Worm (Caenorhabditis elegans): ENCODE results near the gene F45E12.5.
A peak's percentile ranks its signal among the peaks of the same experiment; 100 is the strongest.

The F45E12.5 gene

ce11 chrII:7325063-7325480 lies 15.2 kb upstream of the F45E12.5 start (continued):
- TF ChIP-seq zip-4 (GFP tag; optimal IDR thresholded peaks at IDR 0.05) (no peak), fkh-10 (GFP tag; optimal IDR thresholded peaks at IDR 0.05) (peak; percentile 4), lin-39 (tag; optimal IDR thresholded peaks at IDR 0.05) (no peak), nhr-90 (tag; optimal IDR thresholded peaks at IDR 0.05; ENCODE audit: poor library complexity) (no peak), lir-3 (tag; optimal IDR thresholded peaks at IDR 0.05; ENCODE audit: poor library complexity) (no peak), jun-1 (tag; optimal IDR thresholded peaks at IDR 0.05) (no peak), F16B12.6 (tag; optimal IDR thresholded peaks at IDR 0.05) (no peak), pag-3 (tag; optimal IDR thresholded peaks at IDR 0.05; ENCODE audit: borderline replicate concordance, insufficient read depth) (no peak), sup-37 (GFP tag; optimal IDR thresholded peaks at IDR 0.05) (no peak), nhr-19 (GFP tag; conservative IDR thresholded peaks at IDR 0.05) (no peak), isw-1 (GFP tag; IDR thresholded peaks at IDR 0.05) (no peak), nhr-47 (tag; optimal IDR thresholded peaks at IDR 0.05) (peak; percentile 59), unc-86 (tag; optimal IDR thresholded peaks at IDR 0.05) (peak; percentile 48), irx-1 (tag; optimal IDR thresholded peaks at IDR 0.05) (no peak), nhr-28 (tag; optimal IDR thresholded peaks at IDR 0.05) (no peak), nhr-71 (tag; optimal IDR thresholded peaks at IDR 0.05) (peak; percentile 75), egl-27 (tag; optimal IDR thresholded peaks at IDR 0.05) (no peak), elt-3 (tag; optimal IDR thresholded peaks at IDR 0.05) (no peak), fkh-8 (tag; optimal IDR thresholded peaks at IDR 0.05) (peak; percentile 92), dsc-1 (tag; optimal IDR thresholded peaks at IDR 0.05) (peak; percentile 47), hlh-4 (tag; optimal IDR thresholded peaks at IDR 0.05) (peak; percentile 56), ceh-82 (tag; optimal IDR thresholded peaks at IDR 0.05) (no peak), mep-1 (tag; optimal IDR thresholded peaks at IDR 0.05) (peak; percentile 22), alr-1 (tag; optimal IDR thresholded peaks at IDR 0.05; ENCODE audit: borderline replicate concordance) (no peak), unc-130 (tag; optimal IDR thresholded peaks at IDR 0.05) (no peak), fkh-4 (tag; optimal IDR thresholded peaks at IDR 0.05; ENCODE audit: borderline replicate concordance) (no peak), efl-3 (GFP tag; optimal IDR thresholded peaks at IDR 0.05) (no peak), unc-98 (GFP tag; IDR thresholded peaks at IDR 0.05) (no peak), unc-30 (tag; optimal IDR thresholded peaks at IDR 0.05) (no peak), xbp-1 (tag; optimal IDR thresholded peaks at IDR 0.05) (peak; percentile 16), fos-1 (tag; optimal IDR thresholded peaks at IDR 0.05) (no peak), sox-4 (tag; optimal IDR thresholded peaks at IDR 0.05) (peak; percentile 26), Y116A8C.19 (tag; optimal IDR thresholded peaks at IDR 0.05; ENCODE audit: borderline replicate concordance) (no peak), grh-1 (GFP tag; IDR thresholded peaks at IDR 0.05) (no peak), ceh-63 (GFP tag; optimal IDR thresholded peaks at IDR 0.05) (no peak), rnt-1 (tag; optimal IDR thresholded peaks at IDR 0.05) (no peak), ztf-11 (tag; optimal IDR thresholded peaks at IDR 0.05) (no peak), elt-2 (tag; optimal IDR thresholded peaks at IDR 0.05) (no peak), skn-1 (tag; optimal IDR thresholded peaks at IDR 0.05) (no peak), swsn-7 (tag; optimal IDR thresholded peaks at IDR 0.05) (peak; percentile 6), vab-15 (tag; optimal IDR thresholded peaks at IDR 0.05) (no peak), snu-23 (GFP tag; optimal IDR thresholded peaks at IDR 0.05) (no peak), C16A3.4 (tag; optimal IDR thresholded peaks at IDR 0.05) (no peak), mef-2 (tag; optimal IDR thresholded peaks at IDR 0.05) (peak; percentile 50), blmp-1 (tag; optimal IDR thresholded peaks at IDR 0.05) (no peak), mdl-1 (tag; optimal IDR thresholded peaks at IDR 0.05) (no peak), aha-1 (tag; optimal IDR thresholded peaks at IDR 0.05) (no peak), nhr-12 (tag; optimal IDR thresholded peaks at IDR 0.05) (no peak), ama-1 (optimal IDR thresholded peaks at IDR 0.05) (no peak)
